Fruit fly (Drosophila melanogaster) whole organism, adult: ENCODE data around the gene CG7381.

ENCODE experiments used
- CG11617 ChIP-seq: fragments of 200-800 bp; sonication (Bioruptor generic); optimal IDR thresholded peaks from 2 replicates; lab custom pipeline; 2017; ENCODE audit warnings: mild to moderate bottlenecking, missing biosample characterization, missing genetic modification reagents, missing genetic modification characterization
- CG12768 ChIP-seq: fragments of 200-800 bp; sonication (Bioruptor generic); optimal IDR thresholded peaks from 2 replicates; lab custom pipeline; 2017; ENCODE audit warnings: missing biosample characterization, missing genetic modification characterization, mild to moderate bottlenecking, moderate library complexity, missing genetic modification reagents
- CG14711 ChIP-seq: fragments of 200-800 bp; sonication (Bioruptor generic); optimal IDR thresholded peaks from 2 replicates; lab custom pipeline; 2018; ENCODE audit warnings: missing biosample characterization, mild to moderate bottlenecking, missing genetic modification characterization, moderate library complexity
- CG1620 ChIP-seq: fragments of 200-800 bp; sonication (Bioruptor generic); optimal IDR thresholded peaks from 2 replicates; lab custom pipeline; 2016; ENCODE audit warnings: missing biosample characterization, missing genetic modification characterization
- CG33017 ChIP-seq: fragments of 200-800 bp; sonication (Bioruptor generic); optimal IDR thresholded peaks from 2 replicates; lab custom pipeline; 2018; ENCODE audit warnings: missing biosample characterization, mild to moderate bottlenecking, missing genetic modification characterization, moderate library complexity
- CG5204 ChIP-seq: fragments of 200-800 bp; sonication (Bioruptor generic); optimal IDR thresholded peaks from 2 replicates; lab custom pipeline; 2016; ENCODE audit warnings: missing biosample characterization, missing genetic modification characterization
- CG7045 ChIP-seq: fragments of 200-800 bp; sonication (Bioruptor generic); optimal IDR thresholded peaks from 2 replicates; lab custom pipeline; 2017; ENCODE audit warnings: missing biosample characterization, mild to moderate bottlenecking, missing genetic modification characterization
- CG7101 ChIP-seq: fragments of 200-800 bp; sonication (Bioruptor generic); optimal IDR thresholded peaks from 2 replicates; lab custom pipeline; 2018; ENCODE audit warnings: missing biosample characterization, mild to moderate bottlenecking, missing genetic modification characterization, moderate library complexity
- Clk ChIP-seq: fragments of 200-800 bp; sonication (Bioruptor generic); optimal IDR thresholded peaks from 2 replicates; lab custom pipeline; 2017; ENCODE audit warnings: missing biosample characterization, missing genetic modification characterization
- Crg-1 ChIP-seq: fragments of 200-800 bp; sonication (Bioruptor generic); optimal IDR thresholded peaks from 2 replicates; lab custom pipeline; 2016; ENCODE audit warnings: missing biosample characterization, missing genetic modification characterization
- Hr96 ChIP-seq: fragments of 200-800 bp; sonication (Bioruptor generic); optimal IDR thresholded peaks from 2 replicates; lab custom pipeline; 2016; ENCODE audit warnings: missing biosample characterization, missing genetic modification characterization
- Mnt ChIP-seq: fragments of 200-800 bp; sonication (Bioruptor generic); optimal IDR thresholded peaks from 2 replicates; lab custom pipeline; 2016; ENCODE audit warnings: missing biosample characterization, mild to moderate bottlenecking, missing genetic modification characterization
- bab1 ChIP-seq: fragments of 200-800 bp; sonication (Bioruptor generic); optimal IDR thresholded peaks from 3 replicates; lab custom pipeline; 2019; ENCODE audit warnings: missing biosample characterization, mild to moderate bottlenecking, missing genetic modification characterization, moderate library complexity
- cic ChIP-seq: fragments of 200-800 bp; sonication (Bioruptor generic); optimal IDR thresholded peaks from 2 replicates; lab custom pipeline; 2017; ENCODE audit warnings: missing biosample characterization, mild to moderate bottlenecking, missing genetic modification characterization, moderate library complexity
- cnc ChIP-seq, 2 experiments: fragments of >200 bp; optimal IDR thresholded peaks; 2 replicates each; lab custom pipeline; 2017
- kay ChIP-seq: fragments of 200-800 bp; sonication (Bioruptor generic); peaks from one replicate; lab custom pipeline; 2016; ENCODE audit warnings: missing biosample characterization, missing genetic modification characterization, borderline replicate concordance
- ovo ChIP-seq: fragments of 200-800 bp; sonication (Bioruptor generic); optimal IDR thresholded peaks from 2 replicates; lab custom pipeline; 2016; ENCODE audit warnings: missing biosample characterization, missing genetic modification characterization
- pad ChIP-seq: fragments of 200-800 bp; sonication (Bioruptor generic); optimal IDR thresholded peaks from 3 replicates; lab custom pipeline; 2017; ENCODE audit warnings: missing biosample characterization, missing genetic modification characterization, mild to moderate bottlenecking, moderate library complexity, missing genetic modification reagents
- tj ChIP-seq: fragments of 200-800 bp; sonication (Bioruptor generic); optimal IDR thresholded peaks from 3 replicates; lab custom pipeline; 2017; ENCODE audit warnings: missing biosample characterization, mild to moderate bottlenecking, missing genetic modification characterization, moderate library complexity
- toe ChIP-seq: fragments of 200-800 bp; sonication (Bioruptor generic); optimal IDR thresholded peaks from 2 replicates; lab custom pipeline; 2016; ENCODE audit warnings: missing biosample characterization, missing genetic modification characterization

CG7381 gene

dm6 chr3R:12962612-12963011 lies 14.7 kb downstream of the CG7381 start:
- TF ChIP-seq cnc (optimal IDR thresholded peaks at IDR 0.05; lab: Kevin White, UChicago) (no peak), tj (GFP tag; lab: Kevin White, UChicago) (no peak), Mnt (GFP tag; lab: Kevin White, UChicago) (no peak), CG1620 (no peak), CG7045 (no peak), CG11617 (GFP tag; lab: Kevin White, UChicago) (no peak), kay (GFP tag; lab: Kevin White, UChicago) (no peak), bab1 (no peak), Clk (GFP tag; lab: Kevin White, UChicago) (no peak), CG5204 (GFP tag; lab: Kevin White, UChicago) (no peak), cic (GFP tag; lab: Kevin White, UChicago) (no peak), CG12768 (GFP tag; lab: Kevin White, UChicago) (no peak), CG7101 (no peak), Crg-1 (GFP tag; lab: Kevin White, UChicago) (no peak), CG33017 (no peak), Hr96 (GFP tag; lab: Kevin White, UChicago) (no peak), CG14711 (tag; lab: Kevin White, UChicago) (no peak)

- peak; percentile 20 for TF ChIP-seq CG7101
- no peak for TF ChIP-seq pad (GFP tag; lab: Kevin White, UChicago)
- TF ChIP-seq bab1 = peak; percentile 54
- TF ChIP-seq cic (GFP tag; lab: Kevin White, UChicago) = no peak
- TF ChIP-seq ovo (GFP tag; lab: Kevin White, UChicago) = no peak
- TF ChIP-seq tj (GFP tag; lab: Kevin White, UChicago) = peak; percentile 64
- TF ChIP-seq CG1620 = peak; percentile 53
- TF ChIP-seq toe = peak; percentile 38
- no peak for TF ChIP-seq Clk (GFP tag; lab: Kevin White, UChicago)
- TF ChIP-seq Hr96 (GFP tag; lab: Kevin White, UChicago) = peak; percentile 29
- no peak for TF ChIP-seq CG12768 (GFP tag; lab: Kevin White, UChicago)
- peak; percentile 5 for TF ChIP-seq Crg-1 (GFP tag; lab: Kevin White, UChicago)
- TF ChIP-seq cnc (optimal IDR thresholded peaks at IDR 0.05; lab: Kevin White, UChicago) = no peak
- TF ChIP-seq CG5204 (GFP tag; lab: Kevin White, UChicago) = peak; percentile 27
- TF ChIP-seq CG33017 = no peak
- TF ChIP-seq CG11617 (GFP tag; lab: Kevin White, UChicago) = no peak
- TF ChIP-seq CG7045 = no peak
- TF ChIP-seq Mnt (GFP tag; lab: Kevin White, UChicago) = peak; percentile 18
- no peak for TF ChIP-seq kay (GFP tag; lab: Kevin White, UChicago)
- TF ChIP-seq CG14711 (tag; lab: Kevin White, UChicago) = peak; percentile 63
Measured at dm6 chr3R:12960929-12961855, 16.1 kb downstream of the CG7381 start, which contains the start of gene Spc25. TSS of gene Spc25 (plus strand) at chr3R:12961745.

dm6 chr3R:12960227-12960626 lies 17.0 kb downstream of the CG7381 start:
- TF ChIP-seq Hr96 (GFP tag; lab: Kevin White, UChicago) = no peak
- TF ChIP-seq cnc (optimal IDR thresholded peaks at IDR 0.05; lab: Kevin White, UChicago) = no peak
- no peak for TF ChIP-seq Mnt (GFP tag; lab: Kevin White, UChicago)
- no peak for TF ChIP-seq toe
- TF ChIP-seq CG33017 = no peak
- TF ChIP-seq kay (GFP tag; lab: Kevin White, UChicago) = no peak
- TF ChIP-seq Clk (GFP tag; lab: Kevin White, UChicago) = no peak
- TF ChIP-seq CG7101 = no peak
- TF ChIP-seq cic (GFP tag; lab: Kevin White, UChicago) = no peak
- no peak for TF ChIP-seq CG11617 (GFP tag; lab: Kevin White, UChicago)
- no peak for TF ChIP-seq tj (GFP tag; lab: Kevin White, UChicago)
- TF ChIP-seq CG14711 (tag; lab: Kevin White, UChicago) = no peak
- no peak for TF ChIP-seq ovo (GFP tag; lab: Kevin White, UChicago)
- TF ChIP-seq pad (GFP tag; lab: Kevin White, UChicago) = no peak
- no peak for TF ChIP-seq bab1
- TF ChIP-seq CG5204 (GFP tag; lab: Kevin White, UChicago) = no peak
- TF ChIP-seq CG12768 (GFP tag; lab: Kevin White, UChicago) = no peak

- TF ChIP-seq tj (GFP tag; lab: Kevin White, UChicago) = no peak
- TF ChIP-seq cic (GFP tag; lab: Kevin White, UChicago) = no peak
- no peak for TF ChIP-seq kay (GFP tag; lab: Kevin White, UChicago)
- no peak for TF ChIP-seq CG33017
- no peak for TF ChIP-seq CG1620
- TF ChIP-seq CG5204 (GFP tag; lab: Kevin White, UChicago) = no peak
- no peak for TF ChIP-seq CG7045
- TF ChIP-seq toe = no peak
- TF ChIP-seq ovo (GFP tag; lab: Kevin White, UChicago) = no peak
- no peak for TF ChIP-seq Mnt (GFP tag; lab: Kevin White, UChicago)
- TF ChIP-seq pad (GFP tag; lab: Kevin White, UChicago) = no peak
- no peak for TF ChIP-seq bab1
- no peak for TF ChIP-seq Crg-1 (GFP tag; lab: Kevin White, UChicago)
- no peak for TF ChIP-seq CG7101
- no peak for TF ChIP-seq CG12768 (GFP tag; lab: Kevin White, UChicago)
- TF ChIP-seq Clk (GFP tag; lab: Kevin White, UChicago) = no peak
- no peak for TF ChIP-seq cnc (optimal IDR thresholded peaks at IDR 0.05; lab: Kevin White, UChicago)
- TF ChIP-seq CG11617 (GFP tag; lab: Kevin White, UChicago) = no peak
- TF ChIP-seq CG14711 (tag; lab: Kevin White, UChicago) = no peak
Measured at dm6 chr3R:12957388-12957787, 19.9 kb downstream of the CG7381 start.
